Worm (Caenorhabditis elegans) whole organism, L4/young adult: ENCODE results near the gene Y41D4A.3.

Experiments used
- W03F9.2 ChIP-seq: fragments of 150-350 bp; optimal IDR thresholded peaks from 2 replicates; lab custom pipeline; 2014; ENCODE audit warnings: missing biosample characterization, missing genetic modification characterization
- dao-5 ChIP-seq: sonication (generic microtip); optimal IDR thresholded peaks from 2 replicates; lab custom pipeline; 2016; ENCODE audit warnings: missing genotype, missing genetic modification characterization, moderate library complexity, missing compliant biosample characterization
- him-1 ChIP-seq: sonication (generic microtip); optimal IDR thresholded peaks from 2 replicates; lab custom pipeline; 2016; ENCODE audit warnings: missing genotype, missing genetic modification reagents, missing genetic modification characterization, missing compliant biosample characterization

DNA sequence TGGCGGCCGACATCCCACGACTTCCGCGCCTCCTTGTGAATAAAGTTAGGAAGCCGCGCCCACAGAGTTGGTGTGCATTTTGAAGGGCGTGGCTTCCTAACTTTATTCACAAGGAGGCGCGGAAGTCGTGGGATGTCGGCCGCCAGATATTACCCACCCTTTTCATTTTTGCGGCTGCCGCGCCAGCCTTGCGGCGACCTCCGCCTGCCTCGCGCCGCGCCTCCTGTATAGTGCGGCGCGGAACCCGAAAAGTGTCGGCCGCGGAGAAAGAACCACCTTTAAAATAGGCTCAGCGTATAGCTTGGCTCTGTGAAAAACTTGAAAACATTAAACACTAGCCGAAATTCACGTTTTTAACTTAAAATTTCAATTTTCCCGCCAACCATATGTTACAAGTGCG lies 9.9 kb downstream of the Y41D4A.3 start:
- TF ChIP-seq dao-5 (no peak), W03F9.2 (tag; lab: Kevin White, UChicago) (no peak), him-1 (tag; lab: Kevin White, UChicago) (no peak)
